Worm (Caenorhabditis elegans) whole organism, early embryonic: ENCODE measurements around the gene vav-1.

Experiments
- F13C5.2 ChIP-seq: sonication (generic microtip); optimal IDR thresholded peaks from 2 replicates; lab custom pipeline; 2017; ENCODE audit warnings: mild to moderate bottlenecking, missing genetic modification characterization, inconsistent platforms, missing compliant biosample characterization
- aly-1 ChIP-seq: sonication (generic microtip); optimal IDR thresholded peaks from 2 replicates; lab custom pipeline; 2016; ENCODE audit warnings: missing genetic modification characterization, missing compliant biosample characterization
- ama-1 ChIP-seq: fragments of 150-350 bp; optimal IDR thresholded peaks from 2 replicates; lab custom pipeline; 2014
- ceh-13 ChIP-seq: fragments of 200-800 bp; sonication (Bioruptor generic); optimal IDR thresholded peaks from 2 replicates; lab custom pipeline; 2018; ENCODE audit warnings: mild to moderate bottlenecking, missing genetic modification characterization, missing compliant biosample characterization
- ets-7 ChIP-seq: sonication (generic microtip); optimal IDR thresholded peaks from 2 replicates; lab custom pipeline; 2016; ENCODE audit warnings: missing genotype, missing genetic modification characterization, missing compliant biosample characterization
- hmg-4 ChIP-seq: fragments of 200-800 bp; sonication (Bioruptor generic); optimal IDR thresholded peaks from 2 replicates; lab custom pipeline; 2018; ENCODE audit warnings: mild to moderate bottlenecking, missing genetic modification characterization, missing compliant biosample characterization
- pes-1 ChIP-seq: fragments of 200-800 bp; sonication (Bioruptor generic); IDR thresholded peaks from 2 replicates; pipeline ENCODE4 v1.3.6; 2022; ENCODE audit warnings: missing genetic modification reagents, missing genetic modification characterization, missing compliant biosample characterization
- tbx-37 ChIP-seq: fragments of 200-800 bp; sonication (Bioruptor generic); conservative IDR thresholded peaks from 2 replicates; pipeline ENCODE4 v1.3.6; 2022; ENCODE audit warnings: missing genetic modification reagents, missing genetic modification characterization, missing compliant biosample characterization

DNA sequence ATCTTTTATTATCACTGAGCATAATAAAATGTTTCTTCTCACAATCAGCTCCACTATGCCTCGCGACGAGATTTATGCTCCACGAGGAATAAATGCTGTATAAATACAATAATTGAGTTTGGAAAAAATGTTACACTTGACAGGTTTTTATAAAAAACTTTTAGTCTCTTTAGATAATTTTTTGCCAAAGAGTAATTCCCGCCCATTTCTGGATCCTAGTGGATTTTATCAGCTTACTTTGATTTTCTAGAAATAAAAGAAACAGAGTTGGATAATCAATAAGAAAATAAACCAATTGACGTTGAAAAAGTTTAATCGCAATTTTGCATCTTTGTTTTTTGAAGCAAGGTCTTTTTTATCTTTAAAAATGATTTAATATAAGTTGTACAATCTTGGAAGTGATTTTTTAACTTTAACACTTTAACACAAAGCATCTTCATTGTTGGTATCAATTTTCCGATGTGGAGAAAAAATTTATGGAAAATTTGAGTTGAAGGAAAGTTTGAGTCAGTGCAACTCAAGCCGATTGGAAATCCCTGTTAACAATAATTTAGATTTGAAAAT, 29.8 kb upstream of the vav-1 start:
- TF ChIP-seq ama-1: no peak
- TF ChIP-seq pes-1 (GFP tag; lab: Robert Waterston, UW): no peak
- TF ChIP-seq tbx-37 (GFP tag; lab: Robert Waterston, UW): no peak
- no peak for TF ChIP-seq ceh-13 (GFP tag; lab: Kevin White, UChicago)
- no peak for TF ChIP-seq F13C5.2 (tag; lab: Kevin White, UChicago)
- TF ChIP-seq aly-1 (tag; lab: Kevin White, UChicago): no peak
- no peak for TF ChIP-seq ets-7 (tag; lab: Kevin White, UChicago)
- TF ChIP-seq hmg-4: no peak
